Worm (Caenorhabditis elegans) whole organism, L4 larva: ENCODE measurements around the gene Y116A8C.40.

Experiments used
- Y48G9A.11 ChIP-seq: fragments of 200-800 bp; sonication (Bioruptor generic); IDR thresholded peaks from 2 replicates; pipeline ENCODE4 v1.3.6; 2022; ENCODE audit warnings: missing genetic modification reagents, missing genetic modification characterization, missing compliant biosample characterization
- fos-1 ChIP-seq: fragments of 150-350 bp; optimal IDR thresholded peaks from 2 replicates; lab custom pipeline; 2014; ENCODE audit warnings: missing biosample characterization, missing genetic modification characterization
- ztf-11 ChIP-seq: fragments of 150-350 bp; optimal IDR thresholded peaks from 2 replicates; lab custom pipeline; 2014; ENCODE audit warnings: missing biosample characterization, missing genetic modification characterization

DNA sequence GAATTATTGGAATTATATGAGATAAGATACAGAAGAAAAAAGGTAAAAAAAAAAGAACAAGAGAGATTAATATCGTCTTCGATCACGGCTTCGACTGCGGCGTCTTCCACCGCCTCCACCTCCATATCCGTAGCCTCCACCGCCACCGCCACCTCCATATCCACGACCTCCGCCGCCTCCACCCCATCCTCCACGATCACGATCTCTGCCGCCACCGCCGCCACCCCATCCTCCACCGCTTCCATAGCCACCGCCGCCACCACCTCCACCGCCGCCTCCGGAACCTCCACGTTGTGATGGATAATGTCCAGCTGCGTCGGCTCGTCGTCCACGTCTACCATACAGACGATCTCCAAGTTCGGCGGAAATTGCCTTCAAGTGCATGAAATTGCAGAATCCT is 34.0 kb downstream of the Y116A8C.40 start:
- TF ChIP-seq fos-1 (tag; lab: Kevin White, UChicago) (no peak), ztf-11 (no peak), Y48G9A.11 (GFP tag; lab: Robert Waterston, UW) (no peak)
